Fruit fly (Drosophila melanogaster): ENCODE measurements around the gene CG7730.

dm6 chr3L:17022756-17023155 lies 4.6 kb upstream of the CG7730 start, which contains the start of gene CG6652:
- TF ChIP-seq CTCF (optimal IDR thresholded peaks at IDR 0.05) (no peak), CG8478 (optimal IDR thresholded peaks at IDR 0.05) (no peak)

All from S2 (cell line).